Fruit fly (Drosophila melanogaster) whole organism, prepupa: ENCODE data around the gene Bub1.

Source experiments
- Blimp-1 ChIP-seq: fragments of 200-800 bp; sonication (Bioruptor generic); optimal IDR thresholded peaks from 3 replicates; lab custom pipeline; 2017; ENCODE audit warnings: missing biosample characterization, missing genetic modification characterization, mild to moderate bottlenecking, moderate library complexity, missing genetic modification reagents
- CG3919 ChIP-seq: fragments of 200-800 bp; sonication (Bioruptor generic); optimal IDR thresholded peaks from 3 replicates; lab custom pipeline; 2016; ENCODE audit warnings: missing biosample characterization, missing genetic modification characterization
- CG6792 ChIP-seq: fragments of 200-800 bp; sonication (Bioruptor generic); optimal IDR thresholded peaks from 3 replicates; lab custom pipeline; 2016; ENCODE audit warnings: missing biosample characterization, missing genetic modification characterization
- CG6808 ChIP-seq: fragments of 200-800 bp; sonication (Bioruptor generic); optimal IDR thresholded peaks from 3 replicates; lab custom pipeline; 2017; ENCODE audit warnings: missing biosample characterization, missing genetic modification characterization, mild to moderate bottlenecking, moderate library complexity, missing genetic modification reagents
- CG8119 ChIP-seq: fragments of 200-800 bp; sonication (Bioruptor generic); IDR thresholded peaks from 3 replicates; pipeline ENCODE4 v1.3.6; 2022; ENCODE audit warnings: missing biosample characterization, missing genetic modification characterization
- CG8319 ChIP-seq: fragments of 200-800 bp; sonication (Bioruptor generic); optimal IDR thresholded peaks from 3 replicates; lab custom pipeline; 2016; ENCODE audit warnings: missing biosample characterization, missing genetic modification characterization
- Eip78C ChIP-seq: fragments of 200-800 bp; sonication (Bioruptor generic); peaks from one replicate; lab custom pipeline; 2016; ENCODE audit warnings: missing biosample characterization, missing genetic modification characterization
- Ets21C ChIP-seq: fragments of 200-800 bp; sonication (Bioruptor generic); optimal IDR thresholded peaks from 3 replicates; lab custom pipeline; 2016; ENCODE audit warnings: missing biosample characterization, missing genetic modification characterization
- Met ChIP-seq: fragments of 200-800 bp; sonication (Bioruptor generic); optimal IDR thresholded peaks from 3 replicates; lab custom pipeline; 2016; ENCODE audit warnings: missing biosample characterization, missing genetic modification characterization
- acj6 ChIP-seq: fragments of 200-800 bp; sonication (Bioruptor generic); optimal IDR thresholded peaks from 3 replicates; lab custom pipeline; 2016; ENCODE audit warnings: missing biosample characterization, missing genetic modification characterization
- cyc ChIP-seq: fragments of 200-800 bp; sonication (Bioruptor generic); optimal IDR thresholded peaks from 3 replicates; lab custom pipeline; 2016; ENCODE audit warnings: missing biosample characterization, missing genetic modification characterization
- eg ChIP-seq: fragments of 200-800 bp; sonication (Bioruptor generic); IDR thresholded peaks from 3 replicates; pipeline ENCODE4 v1.3.6; 2022; ENCODE audit warnings: missing biosample characterization, missing genetic modification characterization
- fd59A ChIP-seq: fragments of 200-800 bp; sonication (Bioruptor generic); optimal IDR thresholded peaks from 2 replicates; lab custom pipeline; 2017; ENCODE audit warnings: missing biosample characterization, mild to moderate bottlenecking, missing genetic modification characterization, missing genetic modification reagents
- svp ChIP-seq: fragments of 200-800 bp; sonication (Bioruptor generic); peaks from one replicate; lab custom pipeline; 2016; ENCODE audit warnings: missing biosample characterization, missing genetic modification characterization

DNA sequence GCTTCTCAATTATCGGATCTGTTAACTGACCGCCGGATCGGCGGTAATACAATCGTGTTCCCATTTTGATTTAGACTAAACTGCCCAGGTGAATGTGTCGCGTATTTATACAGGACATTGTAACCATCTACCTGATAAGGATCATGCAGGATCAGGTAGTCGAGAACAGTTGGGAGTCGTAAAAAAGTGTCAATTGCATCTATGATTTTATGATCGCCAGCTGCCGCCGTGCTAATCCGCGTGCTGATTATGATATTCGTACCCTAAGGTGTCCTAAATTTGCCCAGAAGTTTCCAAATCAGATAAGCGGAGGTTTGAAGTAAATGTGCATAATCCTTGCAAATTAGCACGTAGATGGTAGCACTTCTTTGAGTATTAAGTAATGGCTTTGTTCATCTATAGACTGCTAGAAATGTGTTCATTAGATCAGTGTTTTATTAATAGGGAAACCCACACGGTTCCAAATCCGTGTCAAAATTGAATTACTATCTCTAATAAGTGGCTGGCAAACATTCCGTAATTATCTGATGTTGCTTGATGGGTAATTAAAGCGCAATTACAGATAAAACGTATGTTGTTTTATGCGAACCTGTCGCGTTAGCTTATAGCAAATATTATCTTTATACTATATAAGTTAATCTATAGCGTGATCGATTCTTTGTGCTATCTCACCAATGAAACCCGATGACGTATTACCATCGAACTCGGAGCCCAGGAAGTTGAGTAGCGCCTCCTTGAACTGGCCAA lies 1.2 kb upstream of the Bub1 start:
- TF ChIP-seq Met (no peak), acj6 (no peak), Ets21C (no peak), svp (no peak), CG8119 (GFP tag; lab: Robert Waterston, UW) (no peak), eg (GFP tag; lab: Robert Waterston, UW) (no peak), CG6808 (GFP tag; lab: Kevin White, UChicago) (no peak), cyc (no peak), CG3919 (no peak), Eip78C (no peak), fd59A (GFP tag; lab: Kevin White, UChicago) (no peak), CG8319 (GFP tag; lab: Kevin White, UChicago) (no peak), Blimp-1 (GFP tag; lab: Kevin White, UChicago) (no peak), CG6792 (GFP tag; lab: Kevin White, UChicago) (no peak)
